Worm (Caenorhabditis elegans) whole organism, late embryonic: ENCODE results near the gene leo-1.

Experiments used
- C08G9.2 ChIP-seq: sonication (generic microtip); optimal IDR thresholded peaks from 2 replicates; lab custom pipeline; 2016; ENCODE audit warnings: mild to moderate bottlenecking, missing genetic modification characterization, moderate library complexity, missing compliant biosample characterization
- C38D4.7 ChIP-seq: fragments of 200-800 bp; sonication (Bioruptor generic); optimal IDR thresholded peaks from 2 replicates; lab custom pipeline; 2018; ENCODE audit warnings: mild to moderate bottlenecking, missing genetic modification characterization, moderate library complexity, missing compliant biosample characterization
- F13H6.1 ChIP-seq: sonication (generic microtip); optimal IDR thresholded peaks from 2 replicates; lab custom pipeline; 2016; ENCODE audit warnings: missing genetic modification characterization, missing compliant biosample characterization
- K02D7.2 ChIP-seq: sonication (generic microtip); optimal IDR thresholded peaks from 2 replicates; lab custom pipeline; 2017; ENCODE audit warnings: mild to moderate bottlenecking, missing genetic modification characterization, missing compliant biosample characterization
- K09A11.1 ChIP-seq: sonication (generic microtip); optimal IDR thresholded peaks from 2 replicates; lab custom pipeline; 2017; ENCODE audit warnings: antibody characterized with exemption, mild to moderate bottlenecking, missing genetic modification characterization, missing compliant biosample characterization; ENCODE audit not compliant: insufficient read depth
- T23F11.4 ChIP-seq: fragments of 200-800 bp; sonication (Bioruptor generic); optimal IDR thresholded peaks from 2 replicates; lab custom pipeline; 2018; ENCODE audit warnings: mild to moderate bottlenecking, missing genetic modification characterization, missing compliant biosample characterization
- Y22D7AL.16 ChIP-seq: sonication (generic microtip); optimal IDR thresholded peaks from 2 replicates; lab custom pipeline; 2016; ENCODE audit warnings: missing genetic modification characterization, missing compliant biosample characterization
- ahr-1 ChIP-seq: sonication (generic microtip); optimal IDR thresholded peaks from 2 replicates; lab custom pipeline; 2016; ENCODE audit warnings: missing genetic modification characterization, missing compliant biosample characterization
- ama-1 ChIP-seq: fragments of 150-350 bp; optimal IDR thresholded peaks from 2 replicates; lab custom pipeline; 2014
- ceh-14 ChIP-seq: sonication (generic microtip); optimal IDR thresholded peaks from 2 replicates; lab custom pipeline; 2016; ENCODE audit warnings: missing genotype, missing genetic modification characterization, missing compliant biosample characterization
- ceh-18 ChIP-seq: sonication (generic microtip); optimal IDR thresholded peaks from 2 replicates; lab custom pipeline; 2016; ENCODE audit warnings: missing genetic modification characterization, missing compliant biosample characterization
- ceh-19 ChIP-seq: fragments of 200-800 bp; sonication (Bioruptor generic); optimal IDR thresholded peaks from 2 replicates; lab custom pipeline; 2018; ENCODE audit warnings: mild to moderate bottlenecking, missing genetic modification characterization, missing compliant biosample characterization
- ceh-2 ChIP-seq: sonication (generic microtip); optimal IDR thresholded peaks from 2 replicates; lab custom pipeline; 2016; ENCODE audit warnings: missing genotype, missing genetic modification characterization, missing compliant biosample characterization
- ceh-22 ChIP-seq: sonication (generic microtip); optimal IDR thresholded peaks from 2 replicates; lab custom pipeline; 2017; ENCODE audit warnings: missing biosample characterization, missing genetic modification characterization
- ceh-30 ChIP-seq: fragments of 150-350 bp; optimal IDR thresholded peaks from 2 replicates; lab custom pipeline; 2014; ENCODE audit warnings: missing biosample characterization, missing genetic modification characterization
- ceh-31 ChIP-seq: sonication (generic microtip); optimal IDR thresholded peaks from 2 replicates; lab custom pipeline; 2016; ENCODE audit warnings: missing genetic modification characterization, missing compliant biosample characterization
- ceh-34 ChIP-seq: sonication (generic microtip); optimal IDR thresholded peaks from 2 replicates; lab custom pipeline; 2016; ENCODE audit warnings: mild to moderate bottlenecking, missing genetic modification characterization, missing compliant biosample characterization
- ceh-48 ChIP-seq: sonication (generic microtip); optimal IDR thresholded peaks from 2 replicates; lab custom pipeline; 2016; ENCODE audit warnings: missing genetic modification characterization, inconsistent platforms, missing compliant biosample characterization
- ceh-6 ChIP-seq: fragments of 200-800 bp; sonication (Bioruptor generic); optimal IDR thresholded peaks from 2 replicates; lab custom pipeline; 2018; ENCODE audit warnings: mild to moderate bottlenecking, missing genetic modification characterization, missing compliant biosample characterization
- ceh-9 ChIP-seq: sonication (generic microtip); optimal IDR thresholded peaks from 2 replicates; lab custom pipeline; 2016; ENCODE audit warnings: mild to moderate bottlenecking, missing genetic modification characterization, inconsistent platforms, missing compliant biosample characterization
- dmd-4 ChIP-seq: sonication (generic microtip); optimal IDR thresholded peaks from 2 replicates; lab custom pipeline; 2016; ENCODE audit warnings: borderline replicate concordance, missing genetic modification characterization, missing compliant biosample characterization
- dve-1 ChIP-seq: sonication (generic microtip); optimal IDR thresholded peaks from 2 replicates; lab custom pipeline; 2017; ENCODE audit warnings: antibody characterized with exemption, mild to moderate bottlenecking, missing genetic modification characterization, missing compliant biosample characterization
- elt-2 ChIP-seq: sonication (generic microtip); optimal IDR thresholded peaks from 2 replicates; lab custom pipeline; 2016; ENCODE audit warnings: missing genetic modification reagents, missing genetic modification characterization, missing compliant biosample characterization
- elt-4 ChIP-seq: sonication (generic microtip); optimal IDR thresholded peaks from 2 replicates; lab custom pipeline; 2016; ENCODE audit warnings: missing genetic modification characterization, missing compliant biosample characterization
- ets-4 ChIP-seq: sonication (generic microtip); optimal IDR thresholded peaks from 2 replicates; lab custom pipeline; 2016; ENCODE audit warnings: missing genetic modification characterization, missing compliant biosample characterization
- eyg-1 ChIP-seq: sonication (generic microtip); optimal IDR thresholded peaks from 2 replicates; lab custom pipeline; 2016; ENCODE audit warnings: missing genotype, missing genetic modification characterization, missing compliant biosample characterization
- fax-1 ChIP-seq: sonication (generic microtip); optimal IDR thresholded peaks from 2 replicates; lab custom pipeline; 2016; ENCODE audit warnings: missing genotype, missing genetic modification characterization, missing compliant biosample characterization
- fkh-10 ChIP-seq: fragments of 150-350 bp; optimal IDR thresholded peaks from 2 replicates; lab custom pipeline; 2014; ENCODE audit warnings: missing biosample characterization, missing genetic modification reagents, missing genetic modification characterization
- gmeb-2 ChIP-seq: sonication (generic microtip); optimal IDR thresholded peaks from 2 replicates; lab custom pipeline; 2016; ENCODE audit warnings: missing genetic modification characterization, inconsistent platforms, missing compliant biosample characterization
- hlh-13 ChIP-seq: fragments of 200-800 bp; sonication (Bioruptor generic); optimal IDR thresholded peaks from 2 replicates; lab custom pipeline; 2018; ENCODE audit warnings: mild to moderate bottlenecking, missing genetic modification characterization, missing compliant biosample characterization
- hlh-15 ChIP-seq: sonication (generic microtip); optimal IDR thresholded peaks from 2 replicates; lab custom pipeline; 2016; ENCODE audit warnings: missing genetic modification characterization, missing compliant biosample characterization
- hlh-30 ChIP-seq: sonication (generic microtip); optimal IDR thresholded peaks from 2 replicates; lab custom pipeline; 2017; ENCODE audit warnings: antibody characterized with exemption, missing genetic modification characterization, missing compliant biosample characterization; ENCODE audit not compliant: insufficient read depth
- hlh-6 ChIP-seq: sonication (generic microtip); optimal IDR thresholded peaks from 2 replicates; lab custom pipeline; 2016; ENCODE audit warnings: missing genotype, missing genetic modification characterization, missing compliant biosample characterization
- hlh-8 ChIP-seq: sonication (generic microtip); optimal IDR thresholded peaks from 2 replicates; lab custom pipeline; 2016; ENCODE audit warnings: missing genotype, missing genetic modification characterization, missing compliant biosample characterization
- lim-6 ChIP-seq: sonication (generic microtip); optimal IDR thresholded peaks from 2 replicates; lab custom pipeline; 2016; ENCODE audit warnings: missing genetic modification characterization, missing compliant biosample characterization
- madf-2 ChIP-seq: sonication (generic microtip); optimal IDR thresholded peaks from 2 replicates; lab custom pipeline; 2017; ENCODE audit warnings: missing genetic modification characterization, missing compliant biosample characterization
- mec-3 ChIP-seq: sonication (generic microtip); optimal IDR thresholded peaks from 2 replicates; lab custom pipeline; 2016; ENCODE audit warnings: borderline replicate concordance, missing genetic modification characterization, missing compliant biosample characterization
- nfya-1 ChIP-seq: sonication (generic microtip); optimal IDR thresholded peaks from 2 replicates; lab custom pipeline; 2017; ENCODE audit warnings: missing genetic modification characterization, mild to moderate bottlenecking, missing compliant biosample characterization, antibody characterized with exemption, moderate library complexity
- nhr-232 ChIP-seq: sonication (generic microtip); optimal IDR thresholded peaks from 2 replicates; lab custom pipeline; 2016; ENCODE audit warnings: missing genetic modification characterization, missing compliant biosample characterization
- npax-4 ChIP-seq: sonication (generic microtip); optimal IDR thresholded peaks from 2 replicates; lab custom pipeline; 2016; ENCODE audit warnings: missing genetic modification characterization, missing compliant biosample characterization
- pag-3 ChIP-seq: sonication (generic microtip); optimal IDR thresholded peaks from 2 replicates; lab custom pipeline; 2016; ENCODE audit warnings: missing compliant biosample characterization, missing genetic modification characterization, borderline replicate concordance
- pat-9 ChIP-seq: fragments of 200-800 bp; sonication (Bioruptor generic); optimal IDR thresholded peaks from 2 replicates; lab custom pipeline; 2018; ENCODE audit warnings: mild to moderate bottlenecking, missing genetic modification characterization, moderate library complexity, missing compliant biosample characterization
- pax-1 ChIP-seq: fragments of 150-350 bp; optimal IDR thresholded peaks from 2 replicates; lab custom pipeline; 2014; ENCODE audit warnings: missing biosample characterization, missing genetic modification characterization
- pha-2 ChIP-seq: sonication (generic microtip); optimal IDR thresholded peaks from 2 replicates; lab custom pipeline; 2017; ENCODE audit warnings: mild to moderate bottlenecking, missing genetic modification characterization, missing compliant biosample characterization
- pha-4 ChIP-seq: fragments of 150-350 bp; optimal IDR thresholded peaks from 2 replicates; lab custom pipeline; 2018; ENCODE audit warnings: missing biosample characterization, missing genetic modification reagents, missing genetic modification characterization
- pqm-1 ChIP-seq: sonication (generic microtip); optimal IDR thresholded peaks from 2 replicates; lab custom pipeline; 2016; ENCODE audit warnings: missing genetic modification characterization, missing compliant biosample characterization
- pros-1 ChIP-seq: fragments of 150-350 bp; optimal IDR thresholded peaks from 2 replicates; lab custom pipeline; 2014; ENCODE audit warnings: missing biosample characterization, missing genetic modification reagents, missing genetic modification characterization
- ref-2 ChIP-seq: sonication (generic microtip); optimal IDR thresholded peaks from 2 replicates; lab custom pipeline; 2016; ENCODE audit warnings: missing genetic modification characterization, missing compliant biosample characterization
- rnt-1 ChIP-seq: sonication (generic microtip); optimal IDR thresholded peaks from 2 replicates; lab custom pipeline; 2016; ENCODE audit warnings: missing genetic modification characterization, missing compliant biosample characterization
- syd-9 ChIP-seq: sonication (generic microtip); optimal IDR thresholded peaks from 2 replicates; lab custom pipeline; 2016; ENCODE audit warnings: mild to moderate bottlenecking, missing genetic modification characterization, moderate library complexity, missing compliant biosample characterization
- tbx-2 ChIP-seq: sonication (generic microtip); optimal IDR thresholded peaks from 2 replicates; lab custom pipeline; 2016; ENCODE audit warnings: missing genetic modification characterization, missing compliant biosample characterization
- ttx-3 ChIP-seq: sonication (generic microtip); optimal IDR thresholded peaks from 2 replicates; lab custom pipeline; 2016; ENCODE audit warnings: missing genetic modification reagents, missing genetic modification characterization, missing compliant biosample characterization
- unc-86 ChIP-seq: sonication (generic microtip); optimal IDR thresholded peaks from 2 replicates; lab custom pipeline; 2016; ENCODE audit warnings: missing genetic modification characterization, missing compliant biosample characterization
- zip-5 ChIP-seq: sonication (generic microtip); optimal IDR thresholded peaks from 2 replicates; lab custom pipeline; 2016; ENCODE audit warnings: missing genetic modification characterization, missing compliant biosample characterization

Gene leo-1

ce11 chrIV:11310624-11311023, 18.5 kb downstream of the leo-1 start, which contains the start of gene znf-207:
Gene znf-207 (plus strand): TSS chrIV:11310972.
- no peak for TF ChIP-seq hlh-30 (tag; lab: Kevin White, UChicago)
- TF ChIP-seq F13H6.1 (tag; lab: Kevin White, UChicago), result peak; percentile 45
- TF ChIP-seq ceh-14, result peak; percentile 90
- peak; percentile 32 for TF ChIP-seq eyg-1
- peak; percentile 78 for TF ChIP-seq elt-2 (tag; lab: Kevin White, UChicago)
- peak; percentile 54 for TF ChIP-seq fax-1 (tag; lab: Kevin White, UChicago)
- TF ChIP-seq ceh-9 (tag; lab: Kevin White, UChicago), result no peak
- TF ChIP-seq ceh-34 (tag; lab: Kevin White, UChicago), result peak; percentile 59
- TF ChIP-seq pha-2, result peak; percentile 2
- peak; percentile 69 for TF ChIP-seq ceh-2 (tag; lab: Kevin White, UChicago)
- TF ChIP-seq dmd-4 (tag; lab: Kevin White, UChicago), result peak; percentile 45
- peak; percentile 19 for TF ChIP-seq gmeb-2 (tag; lab: Kevin White, UChicago)
- TF ChIP-seq C38D4.7 (GFP tag; lab: Kevin White, UChicago), result peak; percentile 28
- TF ChIP-seq ceh-19 (GFP tag; lab: Kevin White, UChicago), result peak; percentile 52
- peak; percentile 45 for TF ChIP-seq nhr-232 (tag; lab: Kevin White, UChicago)
- TF ChIP-seq ttx-3 (tag; lab: Kevin White, UChicago), result peak; percentile 23
- TF ChIP-seq mec-3, result no peak
- TF ChIP-seq pqm-1 (tag; lab: Kevin White, UChicago), result no peak
- no peak for TF ChIP-seq T23F11.4 (GFP tag; lab: Kevin White, UChicago)
- TF ChIP-seq nfya-1 (tag; lab: Kevin White, UChicago), result peak; percentile 67
- peak; percentile 42 for TF ChIP-seq zip-5 (tag; lab: Kevin White, UChicago)
- peak; percentile 55 for TF ChIP-seq lim-6
- TF ChIP-seq elt-4 (tag; lab: Kevin White, UChicago), result no peak
- no peak for TF ChIP-seq C08G9.2 (tag; lab: Kevin White, UChicago)
- TF ChIP-seq pax-1, result no peak
- no peak for TF ChIP-seq hlh-6 (tag; lab: Kevin White, UChicago)
- no peak for TF ChIP-seq pag-3 (tag; lab: Kevin White, UChicago)
- TF ChIP-seq pha-4, result no peak
- peak; percentile 82 for TF ChIP-seq ceh-31 (tag; lab: Kevin White, UChicago)
- TF ChIP-seq ceh-30 (tag; lab: Kevin White, UChicago), result no peak
- TF ChIP-seq fkh-10 (GFP tag; lab: Kevin White, UChicago), result no peak
- TF ChIP-seq ref-2 (tag; lab: Kevin White, UChicago), result peak; percentile 60
- TF ChIP-seq pros-1, result no peak
- TF ChIP-seq hlh-15 (tag; lab: Kevin White, UChicago), result peak; percentile 12
- peak; percentile 8 for TF ChIP-seq ahr-1 (tag; lab: Kevin White, UChicago)
- no peak for TF ChIP-seq hlh-13
- peak; percentile 31 for TF ChIP-seq syd-9 (tag; lab: Kevin White, UChicago)
- no peak for TF ChIP-seq ceh-22
- TF ChIP-seq tbx-2 (tag; lab: Kevin White, UChicago), result peak; percentile 78
- no peak for TF ChIP-seq hlh-8 (tag; lab: Kevin White, UChicago)
- TF ChIP-seq madf-2 (tag; lab: Kevin White, UChicago), result peak; percentile 36
- no peak for TF ChIP-seq unc-86
- TF ChIP-seq dve-1 (tag; lab: Kevin White, UChicago), result no peak
- TF ChIP-seq ceh-6, result peak; percentile 31
- TF ChIP-seq pat-9 (tag; lab: Kevin White, UChicago), result peak; percentile 3
- peak; percentile 54 for TF ChIP-seq K09A11.1 (tag; lab: Kevin White, UChicago)
- no peak for TF ChIP-seq ceh-48 (tag; lab: Kevin White, UChicago)
- TF ChIP-seq ama-1 (lab: Kevin White, UChicago), result no peak
- TF ChIP-seq ets-4 (tag; lab: Kevin White, UChicago), result peak; percentile 16
- no peak for TF ChIP-seq Y22D7AL.16
- TF ChIP-seq rnt-1 (tag; lab: Kevin White, UChicago), result no peak
- peak; percentile 27 for TF ChIP-seq ceh-18 (tag; lab: Kevin White, UChicago)
- TF ChIP-seq npax-4 (tag; lab: Kevin White, UChicago), result no peak
- TF ChIP-seq K02D7.2 (tag; lab: Kevin White, UChicago), result no peak
